Fruit fly (Drosophila melanogaster) whole organism, prepupa: Measurements from ENCODE around the gene dac.

Experiments
- CG3919 ChIP-seq: fragments of 200-800 bp; sonication (Bioruptor generic); optimal IDR thresholded peaks from 3 replicates; lab custom pipeline; 2016; ENCODE audit warnings: missing biosample characterization, missing genetic modification characterization
- Eip75B ChIP-seq: fragments of 200-800 bp; sonication (Bioruptor generic); optimal IDR thresholded peaks from 3 replicates; lab custom pipeline; 2016; ENCODE audit warnings: missing biosample characterization, missing genetic modification characterization
- Eip78C ChIP-seq: fragments of 200-800 bp; sonication (Bioruptor generic); peaks from one replicate; lab custom pipeline; 2016; ENCODE audit warnings: missing biosample characterization, missing genetic modification characterization
- Lpt ChIP-seq: fragments of 200-800 bp; sonication (Bioruptor generic); optimal IDR thresholded peaks from 3 replicates; lab custom pipeline; 2016; ENCODE audit warnings: missing biosample characterization, missing genetic modification characterization
- lz ChIP-seq: fragments of 200-800 bp; sonication (Bioruptor generic); optimal IDR thresholded peaks from 3 replicates; lab custom pipeline; 2016; ENCODE audit warnings: missing biosample characterization, missing genetic modification characterization

DNA sequence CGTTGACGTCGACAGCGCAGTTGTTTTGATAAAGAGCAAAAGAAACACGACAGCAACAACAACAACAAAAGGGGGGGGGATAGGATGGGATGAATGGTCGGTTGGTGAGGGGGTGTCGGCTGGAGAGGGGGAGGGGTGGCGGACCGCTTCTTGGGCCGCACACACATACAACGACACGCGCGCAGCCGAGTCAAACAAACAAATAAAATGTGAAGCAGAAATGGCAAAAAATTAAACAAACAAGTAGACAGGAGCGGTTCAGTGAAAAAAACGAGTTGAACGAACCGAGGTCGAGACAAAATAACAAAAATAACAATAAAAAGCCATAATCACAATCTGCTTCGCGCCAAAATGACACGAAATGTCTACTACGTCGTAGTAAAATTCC lies 47.6 kb upstream of the dac start:
- TF ChIP-seq lz (GFP tag; lab: Kevin White, UChicago) (no peak), CG3919 (GFP tag; lab: Kevin White, UChicago) (no peak), Lpt (GFP tag; lab: Kevin White, UChicago) (no peak), Eip78C (GFP tag; lab: Kevin White, UChicago) (no peak), Eip75B (GFP tag; lab: Kevin White, UChicago) (no peak)
